Worm (Caenorhabditis elegans) whole organism, mixed stage, embryonic: Measurements from ENCODE around the gene gei-6.

ENCODE experiments used
- M03D4.4 ChIP-seq: sonication (generic microtip); optimal IDR thresholded peaks from 2 replicates; lab custom pipeline; 2017; ENCODE audit warnings: mild to moderate bottlenecking, missing genetic modification characterization, missing compliant biosample characterization
- ceh-39 ChIP-seq: fragments of 150-350 bp; optimal IDR thresholded peaks from 2 replicates; lab custom pipeline; 2014; ENCODE audit warnings: missing biosample characterization, missing genetic modification characterization
- ceh-43 ChIP-seq: fragments of 200-800 bp; sonication (Bioruptor generic); optimal IDR thresholded peaks from 2 replicates; lab custom pipeline; 2018; ENCODE audit warnings: mild to moderate bottlenecking, missing genetic modification characterization, moderate library complexity, missing compliant biosample characterization
- ceh-83 ChIP-seq: fragments of 200-800 bp; sonication (Bioruptor generic); optimal IDR thresholded peaks from 2 replicates; lab custom pipeline; 2018; ENCODE audit warnings: mild to moderate bottlenecking, missing genetic modification characterization, missing compliant biosample characterization
- ces-1 ChIP-seq: fragments of 150-350 bp; optimal IDR thresholded peaks from 2 replicates; lab custom pipeline; 2014; ENCODE audit warnings: missing biosample characterization, missing genetic modification reagents, missing genetic modification characterization
- cnd-1 ChIP-seq: fragments of 200-800 bp; sonication (Bioruptor generic); optimal IDR thresholded peaks from 2 replicates; lab custom pipeline; 2018; ENCODE audit warnings: mild to moderate bottlenecking, missing genetic modification characterization, missing compliant biosample characterization
- drap-1 ChIP-seq: fragments of 200-800 bp; sonication (Bioruptor generic); optimal IDR thresholded peaks from 3 replicates; lab custom pipeline; 2018; ENCODE audit warnings: mild to moderate bottlenecking, missing genetic modification characterization, missing compliant biosample characterization
- elt-3 ChIP-seq: fragments of 150-350 bp; optimal IDR thresholded peaks from 2 replicates; lab custom pipeline; 2014; ENCODE audit warnings: missing biosample characterization, missing genetic modification characterization
- flh-1 ChIP-seq: fragments of 200-800 bp; sonication (Bioruptor generic); optimal IDR thresholded peaks from 2 replicates; lab custom pipeline; 2018; ENCODE audit warnings: mild to moderate bottlenecking, missing genetic modification characterization, moderate library complexity, missing compliant biosample characterization
- hlh-1 ChIP-seq: fragments of 150-350 bp; optimal IDR thresholded peaks from 2 replicates; lab custom pipeline; 2014; ENCODE audit warnings: missing biosample characterization, missing genetic modification reagents, missing genetic modification characterization
- lin-13 ChIP-seq: fragments of 150-350 bp; optimal IDR thresholded peaks from 2 replicates; lab custom pipeline; 2014; ENCODE audit warnings: missing biosample characterization, missing genetic modification characterization
- lin-32 ChIP-seq: fragments of 200-800 bp; sonication (Bioruptor generic); optimal IDR thresholded peaks from 2 replicates; lab custom pipeline; 2018; ENCODE audit warnings: mild to moderate bottlenecking, missing genetic modification characterization, missing compliant biosample characterization
- lsy-2 ChIP-seq: fragments of 150-350 bp; optimal IDR thresholded peaks from 2 replicates; lab custom pipeline; 2014; ENCODE audit warnings: missing biosample characterization, missing genetic modification characterization
- mab-5 ChIP-seq: fragments of 150-350 bp; optimal IDR thresholded peaks from 2 replicates; lab custom pipeline; 2014; ENCODE audit warnings: missing biosample characterization, missing genetic modification characterization
- mep-1 ChIP-seq: fragments of 150-350 bp; optimal IDR thresholded peaks from 2 replicates; lab custom pipeline; 2017; ENCODE audit warnings: missing biosample characterization, missing genetic modification reagents, missing genetic modification characterization, inconsistent platforms
- nhr-12 ChIP-seq: fragments of 150-350 bp; optimal IDR thresholded peaks from 2 replicates; lab custom pipeline; 2014; ENCODE audit warnings: missing biosample characterization, missing genetic modification characterization
- nhr-2 ChIP-seq: fragments of 150-350 bp; optimal IDR thresholded peaks from 2 replicates; lab custom pipeline; 2014; ENCODE audit warnings: missing biosample characterization, missing genetic modification characterization
- nhr-237 ChIP-seq: fragments of 150-350 bp; optimal IDR thresholded peaks from 2 replicates; lab custom pipeline; 2014; ENCODE audit warnings: missing biosample characterization, missing genetic modification characterization
- nhr-28 ChIP-seq: fragments of 150-350 bp; optimal IDR thresholded peaks from 2 replicates; lab custom pipeline; 2014; ENCODE audit warnings: missing biosample characterization, missing genetic modification characterization
- pha-4 ChIP-seq: fragments of 150-350 bp; optimal IDR thresholded peaks from 2 replicates; lab custom pipeline; 2018; ENCODE audit warnings: missing biosample characterization, missing genetic modification reagents, missing genetic modification characterization
- sem-2 ChIP-seq: fragments of 200-800 bp; sonication (Bioruptor generic); optimal IDR thresholded peaks from 2 replicates; lab custom pipeline; 2018; ENCODE audit warnings: mild to moderate bottlenecking, missing genetic modification characterization, missing compliant biosample characterization
- snpc-4 ChIP-seq: fragments of 150-350 bp; optimal IDR thresholded peaks from 2 replicates; lab custom pipeline; 2014; ENCODE audit warnings: missing biosample characterization, missing genetic modification characterization
- sptf-1 ChIP-seq: sonication (generic microtip); optimal IDR thresholded peaks from 2 replicates; lab custom pipeline; 2017; ENCODE audit warnings: mild to moderate bottlenecking, missing genetic modification characterization, moderate library complexity, missing compliant biosample characterization
- tbx-8 ChIP-seq: fragments of 200-800 bp; sonication (Bioruptor generic); optimal IDR thresholded peaks from 2 replicates; lab custom pipeline; 2018; ENCODE audit warnings: mild to moderate bottlenecking, missing genetic modification characterization, moderate library complexity, missing compliant biosample characterization
- unc-120 ChIP-seq: sonication (generic microtip); optimal IDR thresholded peaks from 2 replicates; lab custom pipeline; 2017; ENCODE audit warnings: missing genetic modification characterization, missing compliant biosample characterization; ENCODE audit not compliant: poor library complexity, severe bottlenecking
- unc-39 ChIP-seq: fragments of 150-350 bp; optimal IDR thresholded peaks from 2 replicates; lab custom pipeline; 2014; ENCODE audit warnings: missing biosample characterization, missing genetic modification characterization
- unc-62 ChIP-seq: fragments of 150-350 bp; optimal IDR thresholded peaks from 2 replicates; lab custom pipeline; 2014; ENCODE audit warnings: missing biosample characterization, missing genetic modification reagents, missing genetic modification characterization
- ztf-11 ChIP-seq: fragments of 150-350 bp; optimal IDR thresholded peaks from 2 replicates; lab custom pipeline; 2014; ENCODE audit warnings: missing biosample characterization, missing genetic modification characterization

gei-6 gene

DNA sequence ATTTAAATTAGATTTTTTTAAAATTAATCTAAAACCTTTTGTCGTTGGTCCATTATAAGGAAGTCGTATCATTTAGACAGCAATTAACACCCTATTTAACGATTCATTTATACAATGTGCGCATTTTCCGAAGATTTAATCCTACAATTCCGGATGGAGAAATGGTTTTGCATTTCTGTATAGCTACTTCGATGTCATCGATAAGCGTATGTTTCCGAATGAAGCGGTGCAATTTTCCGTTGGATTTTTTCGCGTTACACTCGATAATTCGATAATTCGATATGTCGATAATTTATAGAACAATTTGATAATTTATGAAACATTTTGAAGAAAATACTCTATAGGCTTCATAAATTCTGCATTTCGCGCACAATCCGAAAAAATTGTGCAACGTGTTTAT lies 44.3 kb upstream of the gei-6 start, which contains the start of gene C13A2.10:
Gene C13A2.10 (minus strand): TSS at position 101 of the 400 bp plus-strand sequence.
- TF ChIP-seq elt-3 (tag; lab: Kevin White, UChicago) (no peak), pha-4 (tag; lab: Kevin White, UChicago) (no peak), ces-1 (GFP tag; lab: Kevin White, UChicago) (no peak), hlh-1 (tag; lab: Kevin White, UChicago) (no peak)
- TF ChIP-seq, all 35 proteins: peak for 0

DNA sequence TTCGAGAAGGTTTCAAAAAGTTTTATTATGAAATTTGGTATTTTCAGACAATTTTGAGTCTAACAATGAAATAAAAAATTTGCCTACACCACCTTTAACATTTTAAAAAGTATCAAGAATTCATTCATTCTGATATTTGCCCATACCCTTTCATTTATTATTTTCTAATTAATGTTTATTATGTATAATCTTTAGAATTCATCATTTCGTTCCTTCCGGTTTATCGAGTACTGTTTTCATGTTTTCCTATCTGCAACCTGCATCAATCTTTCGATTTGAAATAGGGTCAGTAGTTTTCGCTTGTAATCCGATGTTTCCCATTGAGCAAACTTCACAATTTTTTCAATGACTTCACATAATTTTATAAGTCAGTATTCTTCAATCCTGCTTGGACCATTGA lies 38.8 kb upstream of the gei-6 start, which contains the start of gene C13A2.6:
Gene C13A2.6 (plus strand): TSS at position 301 of the 400 bp plus-strand sequence.
- TF ChIP-seq M03D4.4 (tag; lab: Kevin White, UChicago) (no peak), nhr-237 (no peak), ztf-11 (tag; lab: Kevin White, UChicago) (no peak), lin-32 (GFP tag; lab: Kevin White, UChicago) (no peak), hlh-1 (tag; lab: Kevin White, UChicago) (no peak), nhr-12 (tag; lab: Kevin White, UChicago) (no peak), cnd-1 (tag; lab: Kevin White, UChicago) (no peak)

DNA sequence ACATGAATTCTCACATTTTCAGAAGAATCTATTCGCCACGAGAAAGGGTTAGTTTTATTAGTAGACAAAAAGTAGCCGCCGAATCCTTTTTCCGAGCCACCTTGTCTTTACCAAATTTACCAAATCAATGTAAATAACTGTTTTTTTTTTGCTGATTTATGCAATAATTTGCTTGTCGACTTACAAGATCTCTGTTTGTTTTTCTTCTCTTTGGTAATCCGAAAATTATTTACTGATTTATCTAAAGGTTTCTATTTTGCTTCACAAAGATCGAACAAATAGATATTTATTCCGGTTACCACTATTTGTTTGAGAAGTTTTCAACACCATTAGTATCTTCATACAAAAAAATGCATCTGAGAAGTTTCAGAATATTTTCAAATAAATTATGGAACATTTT lies 35.4 kb upstream of the gei-6 start, which contains the start of gene C13A2.7:
Gene C13A2.7 (plus strand): TSS at position 301 of the 400 bp plus-strand sequence.
- TF ChIP-seq nhr-237 (no peak), sem-2 (GFP tag; lab: Kevin White, UChicago) (no peak), mep-1 (no peak), mab-5 (tag; lab: Kevin White, UChicago) (no peak), ceh-83 (GFP tag; lab: Kevin White, UChicago) (no peak)

DNA sequence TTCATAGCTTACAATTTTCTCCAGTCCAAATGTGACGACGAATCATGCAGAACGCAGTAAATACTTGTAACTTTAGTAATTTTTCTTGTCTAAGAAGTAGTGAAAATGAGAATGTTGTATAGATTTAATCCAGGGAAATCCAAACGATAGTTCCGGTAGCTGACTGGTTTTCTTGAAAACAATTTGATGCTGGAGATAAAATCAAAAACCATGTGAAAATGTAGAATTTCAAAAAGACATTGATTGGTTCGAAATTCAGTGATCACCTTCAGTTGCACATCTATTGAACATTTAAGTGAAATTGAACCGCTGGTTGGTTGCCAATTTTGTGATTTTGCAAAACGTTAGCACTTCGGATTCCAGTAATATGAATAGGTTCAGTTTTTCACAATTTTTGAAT lies 33.4 kb upstream of the gei-6 start, which contains the start of gene C13A2.9:
Gene C13A2.9 (minus strand): TSS at position 101 of the 400 bp plus-strand sequence.
- TF ChIP-seq nhr-12 (tag; lab: Kevin White, UChicago) (no peak), elt-3 (tag; lab: Kevin White, UChicago) (no peak), ces-1 (GFP tag; lab: Kevin White, UChicago) (no peak), lin-32 (GFP tag; lab: Kevin White, UChicago) (no peak), sem-2 (GFP tag; lab: Kevin White, UChicago) (no peak), lin-13 (no peak), nhr-2 (tag; lab: Kevin White, UChicago) (no peak), unc-120 (no peak), unc-39 (tag; lab: Kevin White, UChicago) (no peak), drap-1 (GFP tag; lab: Kevin White, UChicago) (no peak)

DNA sequence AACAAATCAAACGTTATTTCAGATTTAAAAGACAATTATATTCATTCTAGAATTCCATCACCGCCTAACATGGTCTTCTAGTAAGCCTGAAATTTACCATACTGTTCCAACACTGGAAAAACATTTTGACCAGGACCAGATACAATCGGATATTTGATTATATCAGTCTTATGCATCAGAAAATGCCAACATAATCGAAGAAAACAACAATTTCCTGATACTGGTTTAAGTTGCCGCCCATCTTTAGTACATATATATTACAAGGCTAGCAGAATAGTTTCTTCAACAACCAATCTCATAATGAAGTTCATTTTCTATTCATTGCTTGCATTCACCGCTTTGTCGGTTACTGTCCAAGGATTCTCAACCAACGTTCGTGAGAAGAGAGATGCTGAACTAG lies 28.3 kb upstream of the gei-6 start, which contains the start of gene C13A2.12:
Gene C13A2.12 (plus strand): TSS at position 301 of the 400 bp plus-strand sequence.
- TF ChIP-seq nhr-237 (no peak), unc-39 (tag; lab: Kevin White, UChicago) (no peak), sem-2 (GFP tag; lab: Kevin White, UChicago) (no peak), tbx-8 (GFP tag; lab: Kevin White, UChicago) (no peak), lin-13 (no peak), pha-4 (tag; lab: Kevin White, UChicago) (no peak), drap-1 (GFP tag; lab: Kevin White, UChicago) (no peak), unc-62 (GFP tag; lab: Kevin White, UChicago) (no peak), lsy-2 (tag; lab: Kevin White, UChicago) (no peak), ceh-83 (GFP tag; lab: Kevin White, UChicago) (no peak), mep-1 (no peak), ceh-43 (no peak), sptf-1 (tag; lab: Kevin White, UChicago) (no peak), nhr-12 (tag; lab: Kevin White, UChicago) (no peak), ceh-39 (tag; lab: Kevin White, UChicago) (no peak)

DNA sequence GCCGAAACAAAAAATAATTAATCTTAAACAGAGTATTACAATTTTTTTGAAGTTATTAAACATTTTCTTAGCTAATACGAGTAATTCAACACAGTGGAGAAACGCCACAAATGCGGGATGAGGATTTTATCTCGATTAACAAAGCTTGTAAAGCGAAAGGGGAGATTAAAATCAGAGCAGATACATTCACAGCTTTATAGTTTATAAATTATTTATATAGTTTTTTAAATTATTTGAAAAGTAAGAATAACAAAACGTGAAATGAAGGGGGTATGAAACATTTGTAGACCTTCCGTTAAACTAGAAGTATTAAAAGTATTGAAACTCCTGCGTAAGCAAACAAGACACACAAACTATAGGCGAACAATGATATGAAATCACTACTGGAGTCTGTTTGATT lies 24.4 kb upstream of the gei-6 start, which contains the start of gene C05C8.8:
Gene C05C8.8 (minus strand): TSS at position 101 of the 400 bp plus-strand sequence.
- TF ChIP-seq lsy-2 (tag; lab: Kevin White, UChicago), result no peak
- TF ChIP-seq flh-1 (GFP tag; lab: Kevin White, UChicago), result no peak
- no peak for TF ChIP-seq snpc-4 (tag; lab: Kevin White, UChicago)
- no peak for TF ChIP-seq sptf-1 (tag; lab: Kevin White, UChicago)
- no peak for TF ChIP-seq elt-3 (tag; lab: Kevin White, UChicago)
- TF ChIP-seq unc-62 (GFP tag; lab: Kevin White, UChicago), result no peak
- TF ChIP-seq unc-120, result no peak
- TF ChIP-seq drap-1 (GFP tag; lab: Kevin White, UChicago), result no peak
- no peak for TF ChIP-seq nhr-28 (tag; lab: Kevin White, UChicago)
